Worm (Caenorhabditis elegans) whole organism, mixed stage, embryonic: Measurements from ENCODE around the gene bmk-1.

Experiments
- M03D4.4 ChIP-seq: sonication (generic microtip); optimal IDR thresholded peaks from 2 replicates; lab custom pipeline; 2017; ENCODE audit warnings: mild to moderate bottlenecking, missing genetic modification characterization, missing compliant biosample characterization
- bed-3 ChIP-seq: fragments of 200-800 bp; sonication (Bioruptor generic); optimal IDR thresholded peaks from 3 replicates; lab custom pipeline; 2018; ENCODE audit warnings: mild to moderate bottlenecking, missing genetic modification characterization, moderate library complexity, missing compliant biosample characterization
- blmp-1 ChIP-seq: fragments of 150-350 bp; optimal IDR thresholded peaks from 2 replicates; lab custom pipeline; 2014; ENCODE audit warnings: missing biosample characterization, missing genetic modification characterization
- ceh-39 ChIP-seq: fragments of 150-350 bp; optimal IDR thresholded peaks from 2 replicates; lab custom pipeline; 2014; ENCODE audit warnings: missing biosample characterization, missing genetic modification characterization
- ceh-43 ChIP-seq: fragments of 200-800 bp; sonication (Bioruptor generic); optimal IDR thresholded peaks from 2 replicates; lab custom pipeline; 2018; ENCODE audit warnings: mild to moderate bottlenecking, missing genetic modification characterization, moderate library complexity, missing compliant biosample characterization
- ceh-83 ChIP-seq: fragments of 200-800 bp; sonication (Bioruptor generic); optimal IDR thresholded peaks from 2 replicates; lab custom pipeline; 2018; ENCODE audit warnings: mild to moderate bottlenecking, missing genetic modification characterization, missing compliant biosample characterization
- cnd-1 ChIP-seq: fragments of 200-800 bp; sonication (Bioruptor generic); optimal IDR thresholded peaks from 2 replicates; lab custom pipeline; 2018; ENCODE audit warnings: mild to moderate bottlenecking, missing genetic modification characterization, missing compliant biosample characterization
- drap-1 ChIP-seq: fragments of 200-800 bp; sonication (Bioruptor generic); optimal IDR thresholded peaks from 3 replicates; lab custom pipeline; 2018; ENCODE audit warnings: mild to moderate bottlenecking, missing genetic modification characterization, missing compliant biosample characterization
- elt-1 ChIP-seq: sonication (generic microtip); optimal IDR thresholded peaks from 2 replicates; lab custom pipeline; 2017; ENCODE audit warnings: missing genetic modification characterization, mild to moderate bottlenecking, missing compliant biosample characterization, antibody characterized with exemption, moderate library complexity, borderline replicate concordance; ENCODE audit not compliant: insufficient read depth
- elt-3 ChIP-seq: fragments of 150-350 bp; optimal IDR thresholded peaks from 2 replicates; lab custom pipeline; 2014; ENCODE audit warnings: missing biosample characterization, missing genetic modification characterization
- flh-1 ChIP-seq: fragments of 200-800 bp; sonication (Bioruptor generic); optimal IDR thresholded peaks from 2 replicates; lab custom pipeline; 2018; ENCODE audit warnings: mild to moderate bottlenecking, missing genetic modification characterization, moderate library complexity, missing compliant biosample characterization
- ham-2 ChIP-seq: fragments of 200-800 bp; sonication (Bioruptor generic); optimal IDR thresholded peaks from 2 replicates; lab custom pipeline; 2018; ENCODE audit warnings: mild to moderate bottlenecking, missing genetic modification characterization, missing compliant biosample characterization
- hlh-1 ChIP-seq: fragments of 150-350 bp; optimal IDR thresholded peaks from 2 replicates; lab custom pipeline; 2014; ENCODE audit warnings: missing biosample characterization, missing genetic modification reagents, missing genetic modification characterization
- lin-13 ChIP-seq: fragments of 150-350 bp; optimal IDR thresholded peaks from 2 replicates; lab custom pipeline; 2014; ENCODE audit warnings: missing biosample characterization, missing genetic modification characterization
- lin-32 ChIP-seq: fragments of 200-800 bp; sonication (Bioruptor generic); optimal IDR thresholded peaks from 2 replicates; lab custom pipeline; 2018; ENCODE audit warnings: mild to moderate bottlenecking, missing genetic modification characterization, missing compliant biosample characterization
- lsy-2 ChIP-seq: fragments of 150-350 bp; optimal IDR thresholded peaks from 2 replicates; lab custom pipeline; 2014; ENCODE audit warnings: missing biosample characterization, missing genetic modification characterization
- mab-5 ChIP-seq: fragments of 150-350 bp; optimal IDR thresholded peaks from 2 replicates; lab custom pipeline; 2014; ENCODE audit warnings: missing biosample characterization, missing genetic modification characterization
- mep-1 ChIP-seq: fragments of 150-350 bp; optimal IDR thresholded peaks from 2 replicates; lab custom pipeline; 2017; ENCODE audit warnings: missing biosample characterization, missing genetic modification reagents, missing genetic modification characterization, inconsistent platforms
- mls-2 ChIP-seq: sonication (generic microtip); optimal IDR thresholded peaks from 2 replicates; lab custom pipeline; 2016; ENCODE audit warnings: mild to moderate bottlenecking, missing genetic modification characterization, moderate library complexity, missing compliant biosample characterization
- nhr-12 ChIP-seq: fragments of 150-350 bp; optimal IDR thresholded peaks from 2 replicates; lab custom pipeline; 2014; ENCODE audit warnings: missing biosample characterization, missing genetic modification characterization
- nhr-2 ChIP-seq: fragments of 150-350 bp; optimal IDR thresholded peaks from 2 replicates; lab custom pipeline; 2014; ENCODE audit warnings: missing biosample characterization, missing genetic modification characterization
- nhr-28 ChIP-seq: fragments of 150-350 bp; optimal IDR thresholded peaks from 2 replicates; lab custom pipeline; 2014; ENCODE audit warnings: missing biosample characterization, missing genetic modification characterization
- nhr-76 ChIP-seq: sonication (generic microtip); optimal IDR thresholded peaks from 2 replicates; lab custom pipeline; 2017; ENCODE audit warnings: missing biosample characterization, missing genetic modification characterization
- pha-4 ChIP-seq: fragments of 150-350 bp; optimal IDR thresholded peaks from 2 replicates; lab custom pipeline; 2018; ENCODE audit warnings: missing biosample characterization, missing genetic modification reagents, missing genetic modification characterization
- sem-2 ChIP-seq: fragments of 200-800 bp; sonication (Bioruptor generic); optimal IDR thresholded peaks from 2 replicates; lab custom pipeline; 2018; ENCODE audit warnings: mild to moderate bottlenecking, missing genetic modification characterization, missing compliant biosample characterization
- snpc-4 ChIP-seq: fragments of 150-350 bp; optimal IDR thresholded peaks from 2 replicates; lab custom pipeline; 2014; ENCODE audit warnings: missing biosample characterization, missing genetic modification characterization
- sptf-1 ChIP-seq: sonication (generic microtip); optimal IDR thresholded peaks from 2 replicates; lab custom pipeline; 2017; ENCODE audit warnings: mild to moderate bottlenecking, missing genetic modification characterization, moderate library complexity, missing compliant biosample characterization
- tbx-8 ChIP-seq: fragments of 200-800 bp; sonication (Bioruptor generic); optimal IDR thresholded peaks from 2 replicates; lab custom pipeline; 2018; ENCODE audit warnings: mild to moderate bottlenecking, missing genetic modification characterization, moderate library complexity, missing compliant biosample characterization
- unc-120 ChIP-seq: sonication (generic microtip); optimal IDR thresholded peaks from 2 replicates; lab custom pipeline; 2017; ENCODE audit warnings: missing genetic modification characterization, missing compliant biosample characterization; ENCODE audit not compliant: poor library complexity, severe bottlenecking
- unc-39 ChIP-seq: fragments of 150-350 bp; optimal IDR thresholded peaks from 2 replicates; lab custom pipeline; 2014; ENCODE audit warnings: missing biosample characterization, missing genetic modification characterization
- unc-62 ChIP-seq: fragments of 150-350 bp; optimal IDR thresholded peaks from 2 replicates; lab custom pipeline; 2014; ENCODE audit warnings: missing biosample characterization, missing genetic modification reagents, missing genetic modification characterization
- zip-8 ChIP-seq: fragments of 150-350 bp; optimal IDR thresholded peaks from 2 replicates; lab custom pipeline; 2014; ENCODE audit warnings: missing biosample characterization, missing genetic modification characterization
- ztf-11 ChIP-seq: fragments of 150-350 bp; optimal IDR thresholded peaks from 2 replicates; lab custom pipeline; 2014; ENCODE audit warnings: missing biosample characterization, missing genetic modification characterization

The bmk-1 gene

DNA sequence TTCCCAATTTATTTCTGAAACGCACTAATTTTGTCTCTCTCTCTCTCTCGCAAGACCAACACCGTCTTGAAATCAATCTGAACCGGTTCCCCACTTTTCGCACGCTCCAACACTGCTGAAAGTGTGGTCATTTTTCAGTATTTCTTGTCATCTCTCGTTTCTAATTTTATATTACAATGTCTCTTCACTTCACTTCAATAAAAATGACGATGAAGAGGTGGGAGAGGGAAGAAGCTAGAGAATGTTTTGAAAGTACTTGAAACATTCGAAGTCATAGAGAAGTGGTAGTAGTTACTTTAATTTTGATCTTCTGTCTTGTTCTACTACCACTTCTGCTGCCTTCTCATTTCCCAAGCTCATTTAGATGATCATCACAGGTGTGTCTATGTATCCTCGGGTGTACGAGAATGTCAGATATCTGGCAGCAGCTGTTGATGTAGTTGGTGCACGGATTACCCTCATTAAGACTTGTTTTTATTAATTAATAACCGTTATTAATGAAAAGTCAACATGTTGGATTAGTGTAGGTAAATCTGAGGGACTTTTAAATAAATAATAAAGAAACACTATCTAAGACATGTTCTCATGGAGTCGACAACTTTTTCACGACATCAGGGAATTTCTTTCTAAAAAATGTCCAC lies 18.6 kb downstream of the bmk-1 start:
- peak; percentile 97 for TF ChIP-seq lin-32 (GFP tag; lab: Kevin White, UChicago)
- TF ChIP-seq ham-2 (GFP tag; lab: Kevin White, UChicago), result no peak
- peak; percentile 17 for TF ChIP-seq nhr-2 (tag; lab: Kevin White, UChicago)

ce11 chrV:14437355-14437754 lies 19.4 kb downstream of the bmk-1 start:
- TF ChIP-seq nhr-76 (tag; lab: Kevin White, UChicago), result no peak
- no peak for TF ChIP-seq tbx-8 (GFP tag; lab: Kevin White, UChicago)
- TF ChIP-seq nhr-28 (tag; lab: Kevin White, UChicago), result no peak
- TF ChIP-seq unc-120, result no peak
- TF ChIP-seq mep-1 (tag; lab: Kevin White, UChicago), result no peak
- TF ChIP-seq zip-8 (tag; lab: Kevin White, UChicago), result peak; percentile 51
- peak; percentile 53 for TF ChIP-seq nhr-2 (tag; lab: Kevin White, UChicago)

DNA sequence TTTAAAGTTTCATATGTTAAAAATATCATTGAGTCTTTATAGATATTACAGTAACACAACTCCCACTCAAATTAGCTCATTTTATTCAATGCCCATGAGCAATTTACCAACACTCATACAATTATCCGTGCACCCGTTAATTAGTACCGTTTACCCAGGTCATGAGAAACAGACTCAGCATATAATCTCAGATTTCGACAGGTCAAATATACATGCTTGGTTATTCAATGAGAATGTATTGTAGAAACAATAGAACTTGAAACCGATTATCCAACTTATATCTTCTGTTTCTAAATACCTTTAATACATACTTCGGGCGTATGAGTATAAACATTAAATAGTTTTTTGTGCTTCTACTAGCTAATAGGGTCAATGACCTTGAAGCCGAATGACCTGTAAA lies 20.6 kb downstream of the bmk-1 start:
- TF ChIP-seq ztf-11 (tag; lab: Kevin White, UChicago) (no peak), sem-2 (GFP tag; lab: Kevin White, UChicago) (no peak), nhr-2 (tag; lab: Kevin White, UChicago) (peak; percentile 65)

DNA sequence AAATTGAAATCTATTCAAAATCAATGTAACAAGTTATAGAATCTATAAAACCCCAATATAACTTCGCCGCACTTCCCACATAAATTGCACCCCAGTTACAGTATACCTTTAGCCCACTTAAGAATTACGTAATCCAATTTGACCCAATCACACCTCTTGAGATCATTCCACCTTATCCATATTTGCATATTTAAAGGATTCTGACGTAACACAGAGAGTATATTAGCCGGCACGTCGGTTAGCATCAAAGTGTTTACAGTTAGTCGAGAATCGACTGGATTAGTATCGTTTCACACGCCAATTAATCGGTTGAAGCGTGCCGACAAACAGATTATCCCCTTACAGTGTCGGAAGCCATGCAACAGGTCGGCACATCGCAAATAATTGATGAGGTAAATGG lies 23.2 kb downstream of the bmk-1 start:
- TF ChIP-seq lin-32 (GFP tag; lab: Kevin White, UChicago), result no peak
- TF ChIP-seq lin-13 (tag; lab: Kevin White, UChicago), result no peak
- peak; percentile 97 for TF ChIP-seq nhr-2 (tag; lab: Kevin White, UChicago)
- no peak for TF ChIP-seq hlh-1
- TF ChIP-seq M03D4.4 (tag; lab: Kevin White, UChicago), result no peak
- peak; percentile 85 for TF ChIP-seq zip-8 (tag; lab: Kevin White, UChicago)
- no peak for TF ChIP-seq ceh-43 (GFP tag; lab: Kevin White, UChicago)
- TF ChIP-seq pha-4 (tag; lab: Kevin White, UChicago), result no peak
- TF ChIP-seq, all 35 proteins: peak for 2

DNA sequence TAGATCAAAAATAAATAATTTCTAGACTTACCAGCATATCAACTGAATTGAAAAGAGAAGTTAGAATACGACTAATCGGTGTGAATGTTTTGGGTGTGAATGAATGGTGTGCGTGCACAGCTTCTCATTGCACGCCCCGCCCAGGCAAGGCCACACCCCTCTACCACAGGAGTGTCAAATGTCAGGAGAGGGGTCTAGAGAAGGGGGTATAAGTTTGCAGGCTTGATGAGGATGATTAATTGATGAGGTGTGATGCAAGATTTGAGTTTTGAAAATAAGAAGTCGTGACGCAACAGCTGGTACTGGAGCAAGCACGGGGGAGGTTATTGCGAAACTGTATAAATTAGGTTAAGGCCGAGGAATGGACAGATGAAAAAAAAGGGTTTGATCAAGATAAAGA lies 24.5 kb downstream of the bmk-1 start, which contains the start of gene egl-1:
Gene egl-1 (minus strand): TSS at position 101 of the 400 bp plus-strand sequence.
- TF ChIP-seq zip-8 (tag; lab: Kevin White, UChicago), result peak; percentile 77
- TF ChIP-seq cnd-1 (tag; lab: Kevin White, UChicago), result no peak

DNA sequence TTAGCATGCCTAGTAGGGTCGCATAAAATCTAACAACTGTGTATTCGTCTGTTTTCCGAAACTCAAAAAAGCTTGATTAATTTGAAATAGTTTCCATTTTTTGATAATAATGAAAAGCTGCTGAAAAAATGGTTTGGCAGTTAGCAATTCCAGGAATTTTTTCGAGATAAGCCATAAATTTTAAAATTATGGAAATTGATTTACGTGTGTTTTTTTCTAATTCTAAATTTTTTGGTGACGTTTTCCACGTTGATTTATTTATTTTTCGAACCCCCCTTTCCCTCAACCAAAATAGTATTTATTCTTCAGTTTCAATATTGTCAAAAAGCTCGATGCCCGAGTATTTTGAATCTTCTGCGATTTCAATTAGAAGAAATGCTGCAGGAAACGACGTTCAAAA lies 27.9 kb downstream of the bmk-1 start, which contains the start of gene F23B12.1:
Gene F23B12.1 (plus strand): TSS at position 301 of the 400 bp plus-strand sequence.
- TF ChIP-seq sptf-1 (tag; lab: Kevin White, UChicago) (no peak), pha-4 (tag; lab: Kevin White, UChicago) (no peak), mep-1 (tag; lab: Kevin White, UChicago) (no peak), unc-120 (no peak), cnd-1 (tag; lab: Kevin White, UChicago) (no peak), drap-1 (GFP tag; lab: Kevin White, UChicago) (no peak), unc-39 (no peak), elt-3 (no peak), hlh-1 (no peak)

DNA sequence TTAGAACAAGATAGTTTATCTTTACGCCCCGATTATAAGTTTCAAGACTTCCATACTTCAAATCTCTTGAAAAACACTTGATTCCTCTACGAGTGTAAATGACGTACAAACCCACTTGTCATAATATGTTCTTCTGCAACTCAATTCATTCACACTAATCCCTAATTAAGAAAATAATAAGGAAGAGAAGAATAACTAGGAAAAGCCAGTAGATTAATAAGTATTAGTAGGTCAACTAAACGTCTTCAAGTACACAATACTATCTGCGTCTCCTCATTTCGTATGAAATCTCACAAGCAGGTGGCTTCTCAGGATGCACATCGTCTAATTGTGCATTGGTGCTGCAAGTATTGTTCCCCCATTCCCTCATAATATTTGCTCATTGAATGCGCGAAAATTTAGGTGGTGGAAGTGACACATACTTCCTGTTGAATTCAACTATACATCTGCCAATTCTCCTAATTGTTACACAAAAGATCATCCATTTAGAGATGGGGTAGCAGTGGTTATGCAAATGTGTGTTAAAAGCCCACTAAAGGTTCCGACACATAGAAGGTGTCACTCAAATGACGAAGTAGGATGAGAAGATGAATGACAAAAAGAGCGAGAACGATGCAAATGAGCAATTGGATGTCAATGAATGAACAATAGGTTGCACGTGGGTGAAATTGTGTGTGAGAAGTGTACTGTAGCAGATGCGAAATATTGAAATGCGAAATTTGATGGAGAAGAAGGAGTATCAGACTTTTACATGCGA lies 29.5 kb downstream of the bmk-1 start:
- TF ChIP-seq bed-3 (no peak), lin-13 (tag; lab: Kevin White, UChicago) (no peak), unc-39 (no peak), elt-3 (no peak), nhr-12 (tag; lab: Kevin White, UChicago) (no peak), elt-1 (no peak), ztf-11 (tag; lab: Kevin White, UChicago) (no peak), ceh-83 (no peak), flh-1 (GFP tag; lab: Kevin White, UChicago) (no peak), mls-2 (tag; lab: Kevin White, UChicago) (peak; percentile 32), ceh-39 (tag; lab: Kevin White, UChicago) (no peak), unc-120 (no peak), sem-2 (GFP tag; lab: Kevin White, UChicago) (no peak), lsy-2 (no peak), M03D4.4 (tag; lab: Kevin White, UChicago) (no peak), tbx-8 (GFP tag; lab: Kevin White, UChicago) (no peak), unc-62 (no peak), snpc-4 (tag; lab: Kevin White, UChicago) (no peak), blmp-1 (tag; lab: Kevin White, UChicago) (no peak), cnd-1 (tag; lab: Kevin White, UChicago) (peak; percentile 21), nhr-28 (tag; lab: Kevin White, UChicago) (no peak), nhr-76 (tag; lab: Kevin White, UChicago) (no peak), mab-5 (tag; lab: Kevin White, UChicago) (no peak), ham-2 (GFP tag; lab: Kevin White, UChicago) (no peak), drap-1 (GFP tag; lab: Kevin White, UChicago) (no peak)
